Worm (Caenorhabditis elegans): ENCODE results near the gene C27A2.7.
"Not testable (repeated sequence)": the region's sequence is repeated elsewhere in the genome, so short reads cannot be mapped to it uniquely, and the experiment has no call there.

DNA sequence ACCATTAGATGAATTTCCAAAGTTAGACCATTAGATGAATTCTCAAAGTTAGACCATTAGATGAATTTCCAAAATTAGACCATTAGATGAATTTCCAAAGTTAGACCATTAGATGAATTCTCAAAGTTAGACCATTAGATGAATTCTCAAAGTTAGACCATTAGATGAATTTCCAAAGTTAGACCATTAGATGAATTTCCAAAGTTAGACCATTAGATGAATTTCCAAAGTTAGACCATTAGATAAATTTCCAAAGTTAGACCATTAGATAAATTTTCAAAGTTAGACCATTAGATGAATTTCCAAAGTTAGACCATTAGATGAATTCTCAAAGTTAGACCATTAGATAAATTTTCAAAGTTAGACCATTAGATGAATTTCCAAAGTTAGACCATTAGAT is 26.3 kb upstream of the C27A2.7 start:
- not testable (repeated sequence) for TF ChIP-seq ama-1 (optimal IDR thresholded peaks at IDR 0.05); hmg-4 (GFP tag; optimal IDR thresholded peaks at IDR 0.05); pes-1 (GFP tag; IDR thresholded peaks at IDR 0.05); hmbx-1 (tag; optimal IDR thresholded peaks at IDR 0.05); ets-7 (tag; optimal IDR thresholded peaks at IDR 0.05); B0310.2 (tag; optimal IDR thresholded peaks at IDR 0.05)
- TF ChIP-seq tbx-37 (GFP tag; conservative IDR thresholded peaks at IDR 0.05), result peak; percentile 90
